Worm (Caenorhabditis elegans): ENCODE measurements around the gene C18C4.7.

C18C4.7 gene

ce11 chrV:5602407-5602806 lies 35.4 kb upstream of the C18C4.7 start:
- TF ChIP-seq attf-6 (GFP tag; IDR thresholded peaks at IDR 0.05) (peak; percentile 12; the same call in 1 of the 2 replicates), xnd-1 (tag; optimal IDR thresholded peaks at IDR 0.05) (peak; percentile 7), pbrm-1 (GFP tag; IDR thresholded peaks at IDR 0.05) (0 out of 2 replicates have a peak, but pooled peaks have one; percentile 16), hmg-1.2 (GFP tag; IDR thresholded peaks at IDR 0.05) (peak; percentile 72), snpc-1.1 (tag; optimal IDR thresholded peaks at IDR 0.05; ENCODE audit: insufficient read depth) (peak; percentile 79), snpc-4 (GFP tag; optimal IDR thresholded peaks at IDR 0.05) (peak; percentile 77), snpc-4 (tag; optimal IDR thresholded peaks at IDR 0.05) (peak in 3 of 4 experiments; percentile 79 to 98 (median 96)), snpc-3.4 (tag; optimal IDR thresholded peaks at IDR 0.05) (peak; percentile 32), mcd-1 (GFP tag; IDR thresholded peaks at IDR 0.05) (peak; percentile 39)

- TF ChIP-seq mes-4 (tag; optimal IDR thresholded peaks at IDR 0.05) (no peak), lin-35 (GFP tag; optimal IDR thresholded peaks at IDR 0.05) (no peak), tbx-9 (tag; optimal IDR thresholded peaks at IDR 0.05; ENCODE audit: borderline replicate concordance) (no peak), dox-1 (GFP tag; IDR thresholded peaks at IDR 0.05) (no peak), madf-8 (GFP tag; conservative IDR thresholded peaks at IDR 0.05) (no peak), snpc-1.1 (tag; optimal IDR thresholded peaks at IDR 0.05; ENCODE audit: insufficient read depth) (no peak), mxl-1 (tag; optimal IDR thresholded peaks at IDR 0.05) (no peak), hlh-12 (tag; optimal IDR thresholded peaks at IDR 0.05) (no peak), sptf-2 (GFP tag; optimal IDR thresholded peaks at IDR 0.05) (no peak), nfyb-1 (GFP tag; IDR thresholded peaks at IDR 0.05) (no peak)
Measured at ce11 chrV:5601263-5601662, 34.2 kb upstream of the C18C4.7 start, which contains the start of gene CD4.8. CD4.8 (minus strand) TSS chrV:5601363.

ce11 chrV:5596391-5597030 lies 29.5 kb upstream of the C18C4.7 start, which contains the start of gene zhit-1:
zhit-1 (minus strand) TSS chrV:5596551.
- TF ChIP-seq F57C9.4 (tag; optimal IDR thresholded peaks at IDR 0.05) (no peak), let-526 (GFP tag; IDR thresholded peaks at IDR 0.05) (no peak), ceh-91 (GFP tag; IDR thresholded peaks at IDR 0.05) (no peak), snpc-1.3 (tag; optimal IDR thresholded peaks at IDR 0.05; ENCODE audit: insufficient read depth) (no peak), lin-35 (GFP tag; optimal IDR thresholded peaks at IDR 0.05) (peak in 2 of 3 experiments; percentile 60 to 73), hlh-12 (tag; optimal IDR thresholded peaks at IDR 0.05) (no peak), Y67H2A.10 (GFP tag; conservative IDR thresholded peaks at IDR 0.05) (no peak), mcd-1 (GFP tag; IDR thresholded peaks at IDR 0.05) (peak; percentile 87), athp-1 (tag; optimal IDR thresholded peaks at IDR 0.05) (no peak), Y53G8AR.9 (GFP tag; conservative IDR thresholded peaks at IDR 0.05) (no peak), dox-1 (GFP tag; IDR thresholded peaks at IDR 0.05) (no peak), lag-1 (GFP tag; IDR thresholded peaks at IDR 0.05) (no peak), Y56A3A.18 (GFP tag; IDR thresholded peaks at IDR 0.05) (no peak), madf-6 (GFP tag; IDR thresholded peaks at IDR 0.05) (peak; percentile 37), F39B2.1 (GFP tag; IDR thresholded peaks at IDR 0.05) (no peak), Y79H2A.3 (GFP tag; conservative IDR thresholded peaks at IDR 0.05) (no peak), dpl-1 (GFP tag; optimal IDR thresholded peaks at IDR 0.05) (peak; percentile 65), unc-62 (GFP tag; optimal IDR thresholded peaks at IDR 0.05) (no peak), snpc-3.4 (tag; optimal IDR thresholded peaks at IDR 0.05) (no peak), F23B12.7 (tag; optimal IDR thresholded peaks at IDR 0.05; ENCODE audit: insufficient read depth) (no peak), zim-3 (tag; optimal IDR thresholded peaks at IDR 0.05) (no peak), ets-4 (GFP tag; optimal IDR thresholded peaks at IDR 0.05) (no peak), hlh-26 (GFP tag; conservative IDR thresholded peaks at IDR 0.05) (no peak), snpc-1.1 (tag; optimal IDR thresholded peaks at IDR 0.05; ENCODE audit: insufficient read depth) (peak; percentile 24), F57A8.1 (GFP tag; optimal IDR thresholded peaks at IDR 0.05) (no peak), nfya-1 (tag; optimal IDR thresholded peaks at IDR 0.05; ENCODE audit: borderline replicate concordance, insufficient read depth) (no peak), rpc-1 (optimal IDR thresholded peaks at IDR 0.05) (no peak), rpc-1 (tag; optimal IDR thresholded peaks at IDR 0.05) (no peak), efl-1 (GFP tag; optimal IDR thresholded peaks at IDR 0.05) (peak; percentile 79), nhr-120 (GFP tag; IDR thresholded peaks at IDR 0.05) (no peak), tbp1 (GFP tag; optimal IDR thresholded peaks at IDR 0.05) (no peak), tbx-9 (tag; optimal IDR thresholded peaks at IDR 0.05; ENCODE audit: borderline replicate concordance) (no peak)

Data from whole organism, young adult.